Worm (Caenorhabditis elegans) whole organism, mixed stage, embryonic: ENCODE measurements around the gene rde-1.

Experiments
- blmp-1 ChIP-seq: fragments of 150-350 bp; optimal IDR thresholded peaks from 2 replicates; lab custom pipeline; 2014; ENCODE audit warnings: missing biosample characterization, missing genetic modification characterization
- elt-1 ChIP-seq: sonication (generic microtip); optimal IDR thresholded peaks from 2 replicates; lab custom pipeline; 2017; ENCODE audit warnings: missing genetic modification characterization, mild to moderate bottlenecking, missing compliant biosample characterization, antibody characterized with exemption, moderate library complexity, borderline replicate concordance; ENCODE audit not compliant: insufficient read depth
- elt-3 ChIP-seq: fragments of 150-350 bp; optimal IDR thresholded peaks from 2 replicates; lab custom pipeline; 2014; ENCODE audit warnings: missing biosample characterization, missing genetic modification characterization
- mep-1 ChIP-seq: fragments of 150-350 bp; optimal IDR thresholded peaks from 2 replicates; lab custom pipeline; 2017; ENCODE audit warnings: missing biosample characterization, missing genetic modification reagents, missing genetic modification characterization, inconsistent platforms
- mls-2 ChIP-seq: sonication (generic microtip); optimal IDR thresholded peaks from 2 replicates; lab custom pipeline; 2016; ENCODE audit warnings: mild to moderate bottlenecking, missing genetic modification characterization, moderate library complexity, missing compliant biosample characterization
- nhr-237 ChIP-seq: fragments of 150-350 bp; optimal IDR thresholded peaks from 2 replicates; lab custom pipeline; 2014; ENCODE audit warnings: missing biosample characterization, missing genetic modification characterization
- nhr-28 ChIP-seq: fragments of 150-350 bp; optimal IDR thresholded peaks from 2 replicates; lab custom pipeline; 2014; ENCODE audit warnings: missing biosample characterization, missing genetic modification characterization
- nhr-76 ChIP-seq: sonication (generic microtip); optimal IDR thresholded peaks from 2 replicates; lab custom pipeline; 2017; ENCODE audit warnings: missing biosample characterization, missing genetic modification characterization
- snpc-4 ChIP-seq: fragments of 150-350 bp; optimal IDR thresholded peaks from 2 replicates; lab custom pipeline; 2014; ENCODE audit warnings: missing biosample characterization, missing genetic modification characterization
- unc-120 ChIP-seq: sonication (generic microtip); optimal IDR thresholded peaks from 2 replicates; lab custom pipeline; 2017; ENCODE audit warnings: missing genetic modification characterization, missing compliant biosample characterization; ENCODE audit not compliant: poor library complexity, severe bottlenecking
- unc-62 ChIP-seq: fragments of 150-350 bp; optimal IDR thresholded peaks from 2 replicates; lab custom pipeline; 2014; ENCODE audit warnings: missing biosample characterization, missing genetic modification reagents, missing genetic modification characterization
- ztf-11 ChIP-seq: fragments of 150-350 bp; optimal IDR thresholded peaks from 2 replicates; lab custom pipeline; 2014; ENCODE audit warnings: missing biosample characterization, missing genetic modification characterization

ce11 chrV:10006374-10006773, 14.9 kb upstream of the rde-1 start:
- no peak for TF ChIP-seq snpc-4
- no peak for TF ChIP-seq nhr-237 (tag; lab: Kevin White, UChicago)
- no peak for TF ChIP-seq unc-120 (tag; lab: Kevin White, UChicago)
- no peak for TF ChIP-seq nhr-76
- TF ChIP-seq elt-1 (tag; lab: Kevin White, UChicago): no peak
- TF ChIP-seq unc-62: no peak
- no peak for TF ChIP-seq elt-3
- TF ChIP-seq nhr-28 (tag; lab: Kevin White, UChicago): no peak
- TF ChIP-seq ztf-11 (tag; lab: Kevin White, UChicago): no peak
- no peak for TF ChIP-seq mls-2 (tag; lab: Kevin White, UChicago)
- TF ChIP-seq blmp-1 (tag; lab: Kevin White, UChicago): no peak
- no peak for TF ChIP-seq mep-1
